Worm (Caenorhabditis elegans) whole organism, L4/young adult: ENCODE measurements around the gene taf-11.1.
"Not testable (repeated sequence)": the region's sequence is repeated elsewhere in the genome, so short reads cannot be mapped to it uniquely, and the experiment has no call there.

Source experiments
- W03F9.2 ChIP-seq: fragments of 150-350 bp; optimal IDR thresholded peaks from 2 replicates; lab custom pipeline; 2014; ENCODE audit warnings: missing biosample characterization, missing genetic modification characterization
- dao-5 ChIP-seq: sonication (generic microtip); optimal IDR thresholded peaks from 2 replicates; lab custom pipeline; 2016; ENCODE audit warnings: missing genotype, missing genetic modification characterization, moderate library complexity, missing compliant biosample characterization
- him-1 ChIP-seq: sonication (generic microtip); optimal IDR thresholded peaks from 2 replicates; lab custom pipeline; 2016; ENCODE audit warnings: missing genotype, missing genetic modification reagents, missing genetic modification characterization, missing compliant biosample characterization

taf-11.1 gene

DNA sequence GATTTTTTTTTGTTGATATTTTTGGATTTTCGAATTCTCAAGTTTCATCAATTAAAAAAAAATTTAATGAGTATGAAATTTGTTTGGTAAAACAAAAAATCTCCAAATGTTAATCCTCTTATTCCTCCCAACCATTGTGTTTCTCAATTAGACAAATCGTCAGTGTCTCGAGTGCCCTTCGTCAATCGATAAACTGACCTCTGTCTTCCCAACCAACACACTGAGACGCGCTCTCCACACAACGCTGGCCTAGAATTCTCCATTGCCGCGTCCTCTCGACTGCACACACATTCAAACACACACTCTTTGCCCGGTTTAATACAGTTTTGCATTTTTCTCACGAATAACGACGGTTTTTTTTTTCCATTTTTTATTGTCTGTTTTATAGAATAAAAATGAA lies at the start of gene taf-11.1:
TSS of gene taf-11.1 (plus strand) at position 389 of the 400 bp plus-strand sequence.
- TF ChIP-seq W03F9.2 (tag; lab: Kevin White, UChicago) (no peak), him-1 (no peak), dao-5 (tag; lab: Kevin White, UChicago) (no peak)

DNA sequence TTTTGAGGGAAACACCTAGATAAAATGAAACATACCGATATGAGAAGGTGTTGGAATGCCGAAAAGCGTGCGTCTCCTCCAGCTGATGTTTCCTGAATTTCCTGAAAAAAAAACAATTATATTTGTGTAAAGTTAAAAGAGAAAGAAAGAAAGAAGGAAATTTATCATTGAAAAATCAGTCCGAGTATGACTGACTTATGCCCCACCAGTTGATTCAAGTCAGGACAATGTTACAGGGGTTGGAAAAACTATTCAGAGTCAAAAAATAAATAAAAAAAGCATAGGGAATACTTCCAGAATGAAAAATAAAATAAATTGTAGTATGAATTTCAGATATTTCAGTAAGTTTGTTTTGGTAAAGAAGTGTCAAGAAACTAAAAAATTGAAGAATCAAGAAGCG lies 47.6 kb upstream of the taf-11.1 start, which contains the start of gene F20B6.9:
TSS of gene F20B6.9 (minus strand) at position 101 of the 400 bp plus-strand sequence.
- TF ChIP-seq him-1; dao-5 (tag; lab: Kevin White, UChicago); W03F9.2 (tag; lab: Kevin White, UChicago): not testable (repeated sequence)

DNA sequence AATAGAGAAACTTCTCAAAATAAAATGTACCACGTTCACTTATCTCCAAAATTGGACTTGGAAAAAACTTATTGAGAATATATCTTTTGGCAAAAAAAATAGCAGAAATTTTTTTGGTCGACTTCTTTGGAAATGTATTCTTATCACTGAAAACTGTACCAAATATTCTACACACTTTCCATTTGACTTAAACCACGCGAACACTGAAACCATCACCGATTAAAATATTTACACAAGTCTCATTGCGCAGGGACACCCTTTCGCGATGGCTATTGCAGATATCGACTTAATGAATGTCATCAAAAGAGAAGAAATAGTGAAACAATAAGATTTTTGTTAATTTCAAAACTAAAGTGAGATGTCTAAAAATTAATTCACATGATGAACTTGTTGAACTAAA lies 46.5 kb upstream of the taf-11.1 start:
- TF ChIP-seq W03F9.2 (tag; lab: Kevin White, UChicago) (peak; percentile 23), him-1 (no peak)

- peak; percentile 100 for TF ChIP-seq him-1
- TF ChIP-seq dao-5 (tag; lab: Kevin White, UChicago) = peak; percentile 90
- peak; percentile 98 for TF ChIP-seq W03F9.2 (tag; lab: Kevin White, UChicago)
Measured at ce11 chrX:4209131-4209530, 45.8 kb upstream of the taf-11.1 start.

DNA sequence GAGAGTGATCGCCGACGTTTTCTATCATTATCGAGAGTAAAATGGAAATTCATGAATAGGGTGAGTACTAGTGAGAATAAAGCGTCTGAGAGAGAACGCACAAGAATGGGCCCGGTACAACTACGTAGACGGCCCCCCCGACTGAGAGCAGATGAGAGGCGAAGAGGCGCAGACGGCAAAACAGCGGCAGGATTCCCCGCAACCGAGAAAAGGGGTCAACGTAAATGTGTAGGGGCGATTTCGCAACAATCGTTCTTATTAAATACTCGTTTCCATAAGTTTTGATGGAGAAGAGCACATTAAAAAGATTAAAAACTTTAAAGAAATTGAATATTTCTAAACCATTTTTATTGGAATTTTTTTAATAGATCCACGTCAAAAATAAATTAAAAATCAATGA lies 40.3 kb upstream of the taf-11.1 start:
- TF ChIP-seq him-1 (peak; percentile 1), W03F9.2 (tag; lab: Kevin White, UChicago) (no peak), dao-5 (tag; lab: Kevin White, UChicago) (no peak)

DNA sequence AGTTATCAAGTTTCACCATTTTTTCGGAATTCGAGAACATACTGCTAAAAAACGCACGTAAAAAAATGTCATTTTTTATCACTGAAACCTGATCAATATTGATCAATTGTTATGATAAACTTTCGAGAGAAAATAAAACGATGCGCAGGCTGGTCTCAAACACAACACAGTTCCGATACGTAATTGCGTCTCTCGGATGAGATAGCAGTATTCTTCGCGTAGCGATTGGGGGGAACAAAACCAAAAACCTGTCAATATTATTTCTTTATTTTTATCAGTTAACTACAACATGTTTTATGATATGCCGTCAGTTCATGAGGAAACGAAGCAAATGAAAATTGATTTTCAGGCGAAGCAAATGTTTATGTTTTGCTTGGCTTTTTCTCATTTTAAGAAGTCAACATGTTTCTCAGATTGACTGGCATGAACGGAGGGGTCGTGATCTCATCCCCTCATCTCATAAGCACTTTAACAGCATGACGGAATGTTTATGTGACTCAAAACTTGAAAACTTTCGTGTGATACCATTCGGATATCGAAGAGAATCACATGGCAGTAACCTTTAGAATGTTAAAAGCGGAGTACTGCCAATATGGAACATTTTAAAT lies 39.4 kb upstream of the taf-11.1 start:
- no peak for TF ChIP-seq dao-5 (tag; lab: Kevin White, UChicago)
- TF ChIP-seq him-1 = no peak
- TF ChIP-seq W03F9.2 (tag; lab: Kevin White, UChicago) = no peak

ce11 chrX:4216894-4217293 lies 38.1 kb upstream of the taf-11.1 start, which contains the start of the genes F20B6.10 and hpk-1:
Gene F20B6.10 (minus strand): TSS chrX:4217196.
Gene hpk-1 (minus strand): TSS chrX:4217290.
- TF ChIP-seq dao-5 (tag; lab: Kevin White, UChicago) (no peak), W03F9.2 (tag; lab: Kevin White, UChicago) (no peak), him-1 (no peak)

DNA sequence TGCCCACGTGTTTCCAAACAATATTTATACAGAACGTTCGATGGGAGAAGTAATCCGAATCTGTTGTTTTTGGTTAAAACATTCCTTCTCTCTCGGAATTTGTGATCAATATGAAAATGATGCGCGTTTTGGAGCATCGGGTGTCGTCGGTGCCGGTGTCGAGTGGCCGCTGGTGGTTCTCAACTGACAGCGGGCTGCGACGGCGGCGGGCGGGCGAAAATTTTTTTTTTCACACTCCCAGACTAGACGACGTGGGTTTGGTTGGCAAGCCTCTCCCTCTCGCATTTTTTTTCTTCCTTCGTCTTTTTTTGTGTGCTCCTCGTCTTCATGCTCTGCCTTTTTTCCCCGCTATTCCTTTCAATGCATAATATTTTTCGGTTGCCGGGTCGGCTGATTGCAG lies 36.8 kb upstream of the taf-11.1 start, which contains the start of gene W01H2.2:
TSS of gene W01H2.2 (minus strand) at position 285 of the 400 bp plus-strand sequence.
- TF ChIP-seq W03F9.2 (tag; lab: Kevin White, UChicago) (no peak), him-1 (no peak), dao-5 (tag; lab: Kevin White, UChicago) (no peak)

- no peak for TF ChIP-seq dao-5 (tag; lab: Kevin White, UChicago)
- no peak for TF ChIP-seq him-1
- no peak for TF ChIP-seq W03F9.2 (tag; lab: Kevin White, UChicago)
Measured at ce11 chrX:4219487-4219886, 35.5 kb upstream of the taf-11.1 start.

- TF ChIP-seq W03F9.2 (tag; lab: Kevin White, UChicago) (no peak), him-1 (no peak), dao-5 (tag; lab: Kevin White, UChicago) (no peak)
Measured at ce11 chrX:4222200-4222599, 32.8 kb upstream of the taf-11.1 start.

- TF ChIP-seq dao-5 (tag; lab: Kevin White, UChicago) = peak; percentile 65
- TF ChIP-seq him-1 = peak; percentile 93
- TF ChIP-seq W03F9.2 (tag; lab: Kevin White, UChicago) = no peak
Measured at ce11 chrX:4222779-4223387, 32.1 kb upstream of the taf-11.1 start.

DNA sequence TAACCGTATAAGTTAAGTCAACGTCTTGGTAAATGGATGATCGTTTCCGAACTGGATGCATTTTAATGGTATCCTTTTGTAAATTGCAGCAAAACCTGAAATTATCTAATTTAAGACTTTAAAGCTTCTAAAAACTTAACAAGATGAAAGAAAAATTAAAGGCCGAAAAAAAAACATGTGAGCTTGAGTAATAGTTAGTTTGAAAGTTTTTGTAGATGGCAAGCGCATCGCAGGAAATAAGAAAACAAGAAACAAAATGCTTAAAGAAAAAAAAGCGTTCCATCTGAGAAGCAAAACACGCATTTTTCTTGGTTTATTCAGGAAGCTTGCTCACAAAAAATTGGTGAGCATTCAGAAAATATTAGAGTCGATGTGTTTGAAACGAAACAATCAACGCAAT lies 19.2 kb upstream of the taf-11.1 start, which contains the start of gene rab-37:
TSS of gene rab-37 (minus strand) at position 101 of the 400 bp plus-strand sequence.
- TF ChIP-seq dao-5 (tag; lab: Kevin White, UChicago) (no peak), him-1 (no peak), W03F9.2 (tag; lab: Kevin White, UChicago) (no peak)

DNA sequence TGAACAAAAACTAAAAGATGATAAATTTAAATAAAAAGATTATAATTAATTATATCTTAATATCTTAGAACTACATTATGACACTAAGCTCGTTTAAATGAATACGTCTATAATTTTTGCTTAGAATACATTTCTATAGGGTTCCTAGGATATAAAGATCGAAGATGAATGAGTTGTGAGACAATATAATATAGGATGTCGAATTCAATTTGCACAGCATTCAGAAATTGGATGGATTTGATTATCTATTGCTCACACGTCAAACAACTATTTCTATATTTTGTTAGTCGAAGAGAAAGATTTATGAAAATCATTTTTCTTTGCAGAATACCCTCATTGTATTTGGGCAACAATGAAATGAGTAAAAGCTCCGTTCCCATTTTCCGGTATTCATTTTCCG lies 16.0 kb upstream of the taf-11.1 start:
- TF ChIP-seq him-1 = no peak
- TF ChIP-seq dao-5 (tag; lab: Kevin White, UChicago) = no peak
- no peak for TF ChIP-seq W03F9.2 (tag; lab: Kevin White, UChicago)

DNA sequence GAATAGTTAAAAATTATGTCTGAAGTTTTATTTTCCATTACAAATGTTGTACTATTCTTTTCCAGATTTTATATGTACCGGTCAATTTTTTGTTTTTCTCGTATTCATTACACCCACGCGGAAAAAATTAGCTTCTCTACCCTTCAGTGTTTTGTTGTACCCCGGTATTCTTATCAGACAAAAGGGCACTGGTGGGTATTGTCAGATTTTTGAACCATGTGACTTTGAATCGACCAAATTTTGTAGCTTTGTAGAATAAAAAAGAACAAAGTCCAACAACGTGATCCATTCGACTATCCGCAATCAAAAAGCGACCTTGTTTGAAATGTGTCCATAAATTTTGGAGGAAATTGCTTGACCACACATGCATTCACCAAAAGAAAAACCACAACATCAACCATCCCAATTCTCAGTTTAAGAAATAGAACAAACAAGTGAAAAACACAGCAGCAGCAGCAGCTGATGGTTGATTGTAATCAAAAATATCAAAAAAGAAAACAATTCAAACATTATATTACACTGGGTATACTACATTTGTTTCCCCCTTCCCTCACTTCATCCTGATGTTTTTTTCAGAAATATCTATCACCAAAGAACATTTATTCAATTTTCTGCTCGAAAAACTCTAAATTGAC lies 10.4 kb upstream of the taf-11.1 start:
- TF ChIP-seq dao-5 (tag; lab: Kevin White, UChicago) (no peak), W03F9.2 (tag; lab: Kevin White, UChicago) (no peak), him-1 (no peak)
